Worm (Caenorhabditis elegans): ENCODE measurements around the gene elt-7.
A peak's percentile ranks its signal among the peaks of the same experiment; 100 is the strongest.

elt-7 gene

DNA sequence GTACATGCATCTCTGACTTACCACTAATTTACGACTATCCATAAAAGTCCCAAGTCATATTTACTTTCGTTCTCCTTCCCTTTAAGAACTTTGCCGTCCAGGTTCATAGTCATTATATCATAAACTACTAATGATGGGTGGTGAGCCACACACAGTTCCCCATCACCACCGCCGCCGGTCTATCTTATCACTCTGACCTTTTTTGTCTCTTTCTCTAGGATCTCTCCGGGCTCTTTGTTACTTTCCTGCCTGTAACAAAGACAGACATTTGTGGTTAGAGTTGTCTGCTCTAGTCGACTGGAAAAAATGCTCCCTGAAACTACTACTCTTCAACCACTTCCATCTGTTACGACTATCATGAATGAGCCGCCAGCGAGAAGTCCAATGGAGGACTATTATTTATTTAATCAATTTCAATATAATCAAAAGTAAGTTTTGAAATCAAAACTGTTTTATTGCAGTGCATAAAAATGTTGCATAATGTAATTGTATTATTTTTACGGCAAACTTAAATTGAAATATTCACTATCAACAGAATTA is at the start of gene elt-7:
Gene elt-7, plus strand, starts transcription at position 263 of the 540 bp plus-strand sequence.
- TF ChIP-seq nhr-90 (tag; optimal IDR thresholded peaks at IDR 0.05) (no peak), lag-1 (GFP tag; IDR thresholded peaks at IDR 0.05) (0 out of 2 replicates have a peak, but pooled peaks have one; percentile 17), nhr-80 (tag; optimal IDR thresholded peaks at IDR 0.05) (peak; percentile 77), lin-35 (GFP tag; optimal IDR thresholded peaks at IDR 0.05) (no peak), rec-8 (tag; optimal IDR thresholded peaks at IDR 0.05) (no peak), dox-1 (GFP tag; IDR thresholded peaks at IDR 0.05) (0 out of 2 replicates have a peak, but pooled peaks have one; percentile 7), ztf-25 (GFP tag; IDR thresholded peaks at IDR 0.05) (no peak)

DNA sequence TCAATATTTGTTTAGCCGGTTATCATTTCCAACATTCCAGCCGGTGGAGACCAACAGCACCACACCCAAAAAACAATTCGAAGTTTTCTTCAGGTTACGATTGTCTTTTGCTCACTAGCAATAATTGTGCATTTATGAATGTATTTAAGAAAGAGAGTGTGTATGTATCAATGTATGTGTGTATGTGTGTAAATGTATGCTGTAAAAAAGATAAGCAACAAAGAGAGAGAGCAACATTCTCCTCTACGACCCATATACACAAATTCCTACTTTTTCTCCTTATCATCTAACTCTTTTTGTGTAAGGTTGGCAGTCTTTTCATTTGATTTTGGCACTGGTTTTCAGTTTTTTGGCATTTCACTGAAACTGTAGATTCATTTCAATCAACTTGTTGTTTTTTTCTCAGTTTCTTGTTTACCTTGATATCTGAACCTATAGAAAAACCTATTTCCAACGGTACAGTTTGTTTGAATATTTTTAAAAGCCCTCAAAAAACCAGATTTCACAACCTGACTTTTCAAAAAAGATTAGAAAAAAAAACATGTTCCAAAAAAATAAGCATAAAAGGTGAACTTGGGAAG is 49.5 kb upstream of the elt-7 start:
- TF ChIP-seq Y56A3A.18 (GFP tag; IDR thresholded peaks at IDR 0.05) (no peak), nhr-80 (tag; optimal IDR thresholded peaks at IDR 0.05) (peak; percentile 72)

ce11 chrV:4722314-4722713 is 48.2 kb upstream of the elt-7 start, which contains the start of gene F39G3.5:
Gene F39G3.5 (plus strand): TSS chrV:4722614.
- no peak for TF ChIP-seq let-526 (GFP tag; IDR thresholded peaks at IDR 0.05)
- TF ChIP-seq ztf-22 (GFP tag; optimal IDR thresholded peaks at IDR 0.05), result no peak
- no peak for TF ChIP-seq ccch-3 (GFP tag; optimal IDR thresholded peaks at IDR 0.05)
- no peak for TF ChIP-seq cebp-2 (GFP tag; IDR thresholded peaks at IDR 0.05)
- no peak for TF ChIP-seq unc-62 (GFP tag; optimal IDR thresholded peaks at IDR 0.05)
- TF ChIP-seq Y56A3A.18 (GFP tag; IDR thresholded peaks at IDR 0.05), result no peak
- no peak for TF ChIP-seq repo-1 (tag; optimal IDR thresholded peaks at IDR 0.05)
- no peak for TF ChIP-seq Y79H2A.3 (GFP tag; conservative IDR thresholded peaks at IDR 0.05)
- TF ChIP-seq nfya-1 (tag; optimal IDR thresholded peaks at IDR 0.05; ENCODE audit: borderline replicate concordance, insufficient read depth), result no peak
- no peak for TF ChIP-seq Y53F4B.3 (GFP tag; IDR thresholded peaks at IDR 0.05)
- no peak for TF ChIP-seq nhr-27 (tag; optimal IDR thresholded peaks at IDR 0.05)
- no peak for TF ChIP-seq B0019.2 (GFP tag; conservative IDR thresholded peaks at IDR 0.05)
- no peak for TF ChIP-seq aptf-3 (GFP tag; IDR thresholded peaks at IDR 0.05)
- TF ChIP-seq dpl-1 (GFP tag; optimal IDR thresholded peaks at IDR 0.05), result no peak
- TF ChIP-seq attf-3 (GFP tag; conservative IDR thresholded peaks at IDR 0.05), result no peak
- no peak for TF ChIP-seq attf-6 (GFP tag; IDR thresholded peaks at IDR 0.05)
- TF ChIP-seq F23B12.7 (tag; optimal IDR thresholded peaks at IDR 0.05; ENCODE audit: insufficient read depth), result no peak
- no peak for TF ChIP-seq cebp-1 (GFP tag; IDR thresholded peaks at IDR 0.05)
- TF ChIP-seq cebp-1 (tag; optimal IDR thresholded peaks at IDR 0.05), result no peak
- no peak for TF ChIP-seq egrh-3 (GFP tag; IDR thresholded peaks at IDR 0.05)

- TF ChIP-seq aptf-2 (GFP tag; conservative IDR thresholded peaks at IDR 0.05) (no peak), rec-8 (tag; optimal IDR thresholded peaks at IDR 0.05) (no peak), lin-26 (GFP tag; IDR thresholded peaks at IDR 0.05) (no peak), egl-18 (GFP tag; IDR thresholded peaks at IDR 0.05) (no peak), pbrm-1 (GFP tag; IDR thresholded peaks at IDR 0.05) (no peak)
These were observed 46.0 kb upstream of the elt-7 start, which contains the start of gene F39G3.4 for ce11 chrV:4724453-4724852. Gene F39G3.4 (plus strand): TSS chrV:4724753.

DNA sequence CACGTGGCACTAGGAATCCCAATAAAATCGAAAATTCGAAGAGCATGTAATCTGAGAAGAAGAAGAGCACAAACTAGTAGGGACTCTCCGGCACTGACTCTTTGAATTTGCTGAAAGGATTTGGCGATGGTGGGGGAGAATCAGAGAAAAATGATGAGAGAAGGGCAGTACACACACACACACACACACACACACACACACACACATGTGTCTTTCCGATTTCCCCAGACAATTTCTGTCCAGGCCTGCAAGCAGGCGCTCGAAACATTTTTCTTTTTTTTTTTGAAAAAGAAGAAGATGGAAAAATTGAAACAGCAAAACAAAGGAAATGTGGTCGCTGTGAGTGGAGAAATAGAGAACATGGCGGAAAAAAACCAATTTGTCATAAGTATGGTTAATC is 40.4 kb upstream of the elt-7 start, which contains the start of gene tig-2:
Gene tig-2, minus strand, starts transcription at position 87 of the 400 bp plus-strand sequence.
- TF ChIP-seq somi-1 (GFP tag; optimal IDR thresholded peaks at IDR 0.05), result peak; percentile 63
- TF ChIP-seq F52B5.7 (tag; optimal IDR thresholded peaks at IDR 0.05), result no peak
- no peak for TF ChIP-seq mcd-1 (GFP tag; IDR thresholded peaks at IDR 0.05)
- no peak for TF ChIP-seq F23B12.7 (tag; optimal IDR thresholded peaks at IDR 0.05; ENCODE audit: insufficient read depth)
- TF ChIP-seq madf-10 (tag; optimal IDR thresholded peaks at IDR 0.05), result no peak
- peak; percentile 52; the same call in 1 of the 2 replicates for TF ChIP-seq K11D2.4 (GFP tag; IDR thresholded peaks at IDR 0.05)
- no peak for TF ChIP-seq rpc-1 (optimal IDR thresholded peaks at IDR 0.05)
- TF ChIP-seq rpc-1 (tag; optimal IDR thresholded peaks at IDR 0.05), result no peak
- no peak for TF ChIP-seq cebp-1 (GFP tag; IDR thresholded peaks at IDR 0.05)
- peak; percentile 40 for TF ChIP-seq cebp-1 (tag; optimal IDR thresholded peaks at IDR 0.05)
- TF ChIP-seq ztf-26 (tag; optimal IDR thresholded peaks at IDR 0.05), result peak; percentile 38
- 0 out of 2 replicates have a peak, but pooled peaks have one; percentile 22 for TF ChIP-seq nfyb-1 (GFP tag; IDR thresholded peaks at IDR 0.05)
- no peak for TF ChIP-seq ceh-40 (GFP tag; IDR thresholded peaks at IDR 0.05)
